Worm (Caenorhabditis elegans) whole organism, young adult: ENCODE measurements around the gene str-85.

ENCODE experiments used
- B0336.3 ChIP-seq: fragments of 200-800 bp; sonication (Bioruptor generic); IDR thresholded peaks from 2 replicates; pipeline ENCODE4 v1.3.6; 2022; ENCODE audit warnings: missing genetic modification characterization, missing compliant biosample characterization
- C06A6.2 ChIP-seq: fragments of 200-800 bp; sonication (Bioruptor generic); conservative IDR thresholded peaks from 2 replicates; pipeline ENCODE4 v1.3.6; 2022; ENCODE audit warnings: missing genetic modification characterization, missing compliant biosample characterization
- F33H1.4 ChIP-seq: fragments of 200-800 bp; sonication (Bioruptor generic); IDR thresholded peaks from 2 replicates; pipeline ENCODE4 v1.3.6; 2022; ENCODE audit warnings: missing genetic modification reagents, missing genetic modification characterization, missing compliant biosample characterization
- F37B4.10 ChIP-seq: fragments of 200-800 bp; sonication (Bioruptor generic); IDR thresholded peaks from 2 replicates; pipeline ENCODE4 v1.3.6; 2022; ENCODE audit warnings: missing genetic modification characterization, missing compliant biosample characterization
- F39B2.1 ChIP-seq: fragments of 200-800 bp; sonication (Bioruptor generic); IDR thresholded peaks from 2 replicates; pipeline ENCODE4 v1.3.6; 2022; ENCODE audit warnings: missing genetic modification reagents, missing genetic modification characterization, missing compliant biosample characterization
- F49E8.2 ChIP-seq: sonication (generic microtip); optimal IDR thresholded peaks from 3 replicates; lab custom pipeline; 2017; ENCODE audit warnings: missing genetic modification characterization, mild to moderate bottlenecking, missing compliant biosample characterization, antibody characterized with exemption, moderate library complexity; ENCODE audit not compliant: insufficient read depth
- T26A5.8 ChIP-seq: sonication (generic microtip); optimal IDR thresholded peaks from 2 replicates; lab custom pipeline; 2016; ENCODE audit warnings: missing genetic modification characterization, missing compliant biosample characterization
- Y53G8AR.9 ChIP-seq: fragments of 200-800 bp; sonication (Bioruptor generic); conservative IDR thresholded peaks from 2 replicates; pipeline ENCODE4 v1.3.6; 2022; ENCODE audit warnings: missing genetic modification reagents, missing genetic modification characterization, missing compliant biosample characterization
- Y56A3A.18 ChIP-seq: fragments of 200-800 bp; sonication (Bioruptor generic); IDR thresholded peaks from 2 replicates; pipeline ENCODE4 v1.3.6; 2022; ENCODE audit warnings: missing genetic modification reagents, missing genetic modification characterization, missing compliant biosample characterization
- Y67H2A.10 ChIP-seq: fragments of 200-800 bp; sonication (Bioruptor generic); conservative IDR thresholded peaks from 2 replicates; pipeline ENCODE4 v1.3.6; 2022; ENCODE audit warnings: missing genetic modification reagents, missing genetic modification characterization, missing compliant biosample characterization
- Y79H2A.3 ChIP-seq: fragments of 200-800 bp; sonication (Bioruptor generic); conservative IDR thresholded peaks from 2 replicates; pipeline ENCODE4 v1.3.6; 2022; ENCODE audit warnings: missing genetic modification reagents, missing genetic modification characterization, missing compliant biosample characterization
- Y95B8A.8 ChIP-seq: fragments of 200-800 bp; sonication (Bioruptor generic); IDR thresholded peaks from 2 replicates; pipeline ENCODE4 v1.3.6; 2022; ENCODE audit warnings: missing genetic modification reagents, missing genetic modification characterization, missing compliant biosample characterization
- ZK185.1 ChIP-seq: sonication (generic microtip); optimal IDR thresholded peaks from 2 replicates; lab custom pipeline; 2016; ENCODE audit warnings: mild to moderate bottlenecking, missing genetic modification characterization, missing compliant biosample characterization; ENCODE audit not compliant: poor library complexity, severe bottlenecking
- atf-7 ChIP-seq: sonication (generic microtip); optimal IDR thresholded peaks from 2 replicates; lab custom pipeline; 2017; ENCODE audit warnings: mild to moderate bottlenecking, missing genetic modification characterization, missing compliant biosample characterization
- athp-1 ChIP-seq: sonication (generic microtip); optimal IDR thresholded peaks from 2 replicates; lab custom pipeline; 2017; ENCODE audit warnings: mild to moderate bottlenecking, missing genetic modification characterization, missing compliant biosample characterization
- attf-5 ChIP-seq: fragments of 200-800 bp; sonication (Bioruptor generic); optimal IDR thresholded peaks from 2 replicates; lab custom pipeline; 2018; ENCODE audit warnings: mild to moderate bottlenecking, missing genetic modification characterization, missing compliant biosample characterization
- bed-1 ChIP-seq: fragments of 200-800 bp; sonication (Bioruptor generic); IDR thresholded peaks from 2 replicates; pipeline ENCODE4 v1.3.6; 2022; ENCODE audit warnings: missing genetic modification reagents, missing genetic modification characterization, missing compliant biosample characterization
- ceh-27 ChIP-seq: fragments of 200-800 bp; sonication (Bioruptor generic); optimal IDR thresholded peaks from 2 replicates; lab custom pipeline; 2018; ENCODE audit warnings: mild to moderate bottlenecking, missing genetic modification characterization, moderate library complexity, missing compliant biosample characterization
- ceh-40 ChIP-seq: fragments of 200-800 bp; sonication (Bioruptor generic); IDR thresholded peaks from 2 replicates; pipeline ENCODE4 v1.3.6; 2022; ENCODE audit warnings: missing genetic modification characterization, missing compliant biosample characterization
- ceh-58 ChIP-seq: fragments of 200-800 bp; sonication (Bioruptor generic); IDR thresholded peaks from 2 replicates; pipeline ENCODE4 v1.3.6; 2022; ENCODE audit warnings: missing genetic modification characterization, missing compliant biosample characterization
- ceh-79 ChIP-seq: sonication (generic microtip); optimal IDR thresholded peaks from 2 replicates; lab custom pipeline; 2017; ENCODE audit warnings: mild to moderate bottlenecking, missing genetic modification characterization, missing compliant biosample characterization
- die-1 ChIP-seq: sonication (generic microtip); optimal IDR thresholded peaks from 2 replicates; lab custom pipeline; 2016; ENCODE audit warnings: missing genotype, mild to moderate bottlenecking, missing genetic modification characterization, missing compliant biosample characterization
- dox-1 ChIP-seq: fragments of 200-800 bp; sonication (Bioruptor generic); IDR thresholded peaks from 2 replicates; pipeline ENCODE4 v1.3.6; 2022; ENCODE audit warnings: missing genetic modification reagents, missing genetic modification characterization, missing compliant biosample characterization
- gei-17 ChIP-seq: fragments of 200-800 bp; sonication (Bioruptor generic); optimal IDR thresholded peaks from 2 replicates; lab custom pipeline; 2018; ENCODE audit warnings: mild to moderate bottlenecking, missing genetic modification characterization, missing compliant biosample characterization
- him-1 ChIP-seq: sonication (generic microtip); optimal IDR thresholded peaks from 2 replicates; lab custom pipeline; 2016; ENCODE audit warnings: missing genotype, missing genetic modification reagents, missing genetic modification characterization, missing compliant biosample characterization
- hlh-12 ChIP-seq: sonication (generic microtip); optimal IDR thresholded peaks from 2 replicates; lab custom pipeline; 2016; ENCODE audit warnings: missing genetic modification characterization, missing compliant biosample characterization
- hlh-26 ChIP-seq: fragments of 200-800 bp; sonication (Bioruptor generic); conservative IDR thresholded peaks from 2 replicates; pipeline ENCODE4 v1.3.6; 2022; ENCODE audit warnings: missing genetic modification reagents, missing genetic modification characterization, missing compliant biosample characterization
- hmg-20 ChIP-seq: fragments of 200-800 bp; sonication (Bioruptor generic); IDR thresholded peaks from 2 replicates; pipeline ENCODE4 v1.3.6; 2022; ENCODE audit warnings: missing genetic modification reagents, missing genetic modification characterization, missing compliant biosample characterization
- hsf-1 ChIP-seq: fragments of 200-800 bp; sonication (Bioruptor generic); IDR thresholded peaks from 2 replicates; pipeline ENCODE4 v1.3.6; 2022; ENCODE audit warnings: missing genetic modification reagents, missing genetic modification characterization, missing compliant biosample characterization
- lag-1 ChIP-seq: fragments of 200-800 bp; sonication (Bioruptor generic); IDR thresholded peaks from 2 replicates; pipeline ENCODE4 v1.3.6; 2022; ENCODE audit warnings: missing genetic modification reagents, missing genetic modification characterization, missing compliant biosample characterization
- lin-35 ChIP-seq, 3 experiments: fragments of 150-350 bp in 2 of 3; sonication (generic microtip) in 1 of 3; optimal IDR thresholded peaks; 2 replicates each; lab custom pipeline; 2014 to 2018; ENCODE audit warnings: missing biosample characterization in 3 of 3, missing genetic modification characterization in 3 of 3, missing genetic modification reagents in 3 of 3
- lir-1 ChIP-seq: fragments of 200-800 bp; sonication (Bioruptor generic); conservative IDR thresholded peaks from 2 replicates; pipeline ENCODE4 v1.3.6; 2022; ENCODE audit warnings: missing genetic modification reagents, missing genetic modification characterization, missing compliant biosample characterization
- lsl-1 ChIP-seq: fragments of 200-800 bp; sonication (Bioruptor generic); optimal IDR thresholded peaks from 2 replicates; lab custom pipeline; 2018; ENCODE audit warnings: mild to moderate bottlenecking, missing genetic modification characterization, moderate library complexity, missing compliant biosample characterization
- madf-10 ChIP-seq: sonication (generic microtip); optimal IDR thresholded peaks from 2 replicates; lab custom pipeline; 2016; ENCODE audit warnings: mild to moderate bottlenecking, missing genetic modification characterization, missing compliant biosample characterization
- madf-8 ChIP-seq: fragments of 200-800 bp; sonication (Bioruptor generic); conservative IDR thresholded peaks from 2 replicates; pipeline ENCODE4 v1.3.6; 2022; ENCODE audit warnings: missing genetic modification reagents, missing genetic modification characterization, missing compliant biosample characterization
- mxl-1 ChIP-seq: sonication (generic microtip); optimal IDR thresholded peaks from 2 replicates; lab custom pipeline; 2016; ENCODE audit warnings: missing genetic modification characterization, missing compliant biosample characterization
- nhr-179 ChIP-seq: sonication (generic microtip); optimal IDR thresholded peaks from 2 replicates; lab custom pipeline; 2016; ENCODE audit warnings: mild to moderate bottlenecking, missing genetic modification characterization, missing compliant biosample characterization
- nhr-80 ChIP-seq: sonication (generic microtip); optimal IDR thresholded peaks from 2 replicates; lab custom pipeline; 2016; ENCODE audit warnings: missing genetic modification characterization, missing compliant biosample characterization
- pha-4 ChIP-seq: fragments of 150-350 bp; sonication (generic microtip); optimal IDR thresholded peaks from 2 replicates; lab custom pipeline; 2014; ENCODE audit warnings: missing biosample characterization, missing genetic modification reagents, missing genetic modification characterization
- rcor-1 ChIP-seq: fragments of 200-800 bp; sonication (Bioruptor generic); IDR thresholded peaks from 2 replicates; pipeline ENCODE4 v1.3.6; 2022; ENCODE audit warnings: missing genetic modification reagents, missing genetic modification characterization, missing compliant biosample characterization
- rec-8 ChIP-seq, 2 experiments: sonication (generic microtip); optimal IDR thresholded peaks; 2 replicates each; lab custom pipeline; 2016; ENCODE audit warnings: mild to moderate bottlenecking in 2 of 2, missing genetic modification characterization in 2 of 2, missing genetic modification reagents in 2 of 2, missing genotype in 2 of 2, missing biosample characterization in 1 of 2, missing compliant biosample characterization in 1 of 2, moderate library complexity in 1 of 2
- sea-2 ChIP-seq: fragments of 200-800 bp; sonication (Bioruptor generic); IDR thresholded peaks from 2 replicates; pipeline ENCODE4 v1.3.6; 2022; ENCODE audit warnings: missing genetic modification characterization, missing compliant biosample characterization
- snpc-4 ChIP-seq, 5 experiments: fragments of 150-350 bp in 1 of 5; sonication (generic microtip) in 4 of 5; optimal IDR thresholded peaks; 2 replicates each; lab custom pipeline; 2014 to 2018; ENCODE audit warnings: missing genetic modification characterization in 5 of 5, missing biosample characterization in 3 of 5, antibody characterized with exemption in 2 of 5, mild to moderate bottlenecking in 2 of 5, missing compliant biosample characterization in 2 of 5, missing genotype in 2 of 5, moderate library complexity in 2 of 5, missing genetic modification reagents in 1 of 5
- tbx-9 ChIP-seq: sonication (generic microtip); optimal IDR thresholded peaks from 2 replicates; lab custom pipeline; 2016; ENCODE audit warnings: borderline replicate concordance, missing genetic modification characterization, inconsistent platforms, missing compliant biosample characterization
- tlf-1 ChIP-seq: fragments of 200-800 bp; sonication (Bioruptor generic); optimal IDR thresholded peaks from 2 replicates; lab custom pipeline; 2018; ENCODE audit warnings: mild to moderate bottlenecking, missing genetic modification characterization, missing compliant biosample characterization
- unc-62 ChIP-seq: fragments of 150-350 bp; optimal IDR thresholded peaks from 2 replicates; lab custom pipeline; 2014; ENCODE audit warnings: missing biosample characterization, missing genetic modification reagents, missing genetic modification characterization
- xnd-1 ChIP-seq: sonication (generic microtip); optimal IDR thresholded peaks from 2 replicates; lab custom pipeline; 2016; ENCODE audit warnings: missing genotype, missing genetic modification reagents, missing genetic modification characterization, missing compliant biosample characterization
- ztf-25 ChIP-seq: fragments of 200-800 bp; sonication (Bioruptor generic); IDR thresholded peaks from 2 replicates; pipeline ENCODE4 v1.3.6; 2022; ENCODE audit warnings: missing genetic modification reagents, missing genetic modification characterization, missing compliant biosample characterization
- ztf-26 ChIP-seq: sonication (generic microtip); optimal IDR thresholded peaks from 2 replicates; lab custom pipeline; 2017; ENCODE audit warnings: missing genetic modification characterization, missing compliant biosample characterization

str-85 gene

ce11 chrV:8936184-8936589, 49.5 kb downstream of the str-85 start, which contains the start of gene unc-23 (continued):
- peak; percentile 76 for TF ChIP-seq nhr-80
- 0 out of 2 replicates have a peak, but pooled peaks have one; percentile 59 for TF ChIP-seq Y67H2A.10 (GFP tag; lab: Robert Waterston, UW)
- no peak for TF ChIP-seq nhr-179
- peak; percentile 98 for TF ChIP-seq hsf-1 (GFP tag; lab: Robert Waterston, UW)
- TF ChIP-seq F37B4.10 (GFP tag; lab: Robert Waterston, UW): no peak
- no peak for TF ChIP-seq Y56A3A.18 (GFP tag; lab: Robert Waterston, UW)
- no peak for TF ChIP-seq hmg-20 (GFP tag; lab: Robert Waterston, UW)
- TF ChIP-seq sea-2 (GFP tag; lab: Robert Waterston, UW): no peak
- TF ChIP-seq ceh-27 (GFP tag; lab: Kevin White, UChicago): no peak
- TF ChIP-seq Y53G8AR.9 (GFP tag; lab: Robert Waterston, UW): peak; percentile 84
- peak; percentile 64 for TF ChIP-seq dox-1 (GFP tag; lab: Robert Waterston, UW)
- no peak for TF ChIP-seq him-1 (tag; lab: Kevin White, UChicago)
- TF ChIP-seq Y79H2A.3: no peak
- TF ChIP-seq attf-5: peak; percentile 81
- TF ChIP-seq C06A6.2 (GFP tag; lab: Robert Waterston, UW): peak; percentile 66
- TF ChIP-seq F33H1.4 (GFP tag; lab: Robert Waterston, UW): no peak
- TF ChIP-seq rcor-1 (GFP tag; lab: Robert Waterston, UW): peak; percentile 62
- no peak for TF ChIP-seq lsl-1 (GFP tag; lab: Kevin White, UChicago)
- no peak for TF ChIP-seq lir-1 (GFP tag; lab: Robert Waterston, UW)
- peak; percentile 90 for TF ChIP-seq ztf-26 (tag; lab: Kevin White, UChicago)
- peak; percentile 45 for TF ChIP-seq pha-4 (tag; lab: Kevin White, UChicago)
- TF ChIP-seq ceh-40: no peak
- TF ChIP-seq ceh-58: no peak
- TF ChIP-seq die-1 (tag; lab: Kevin White, UChicago): peak; percentile 10
- no peak for TF ChIP-seq ztf-25 (GFP tag; lab: Robert Waterston, UW)
- peak; percentile 82 for TF ChIP-seq tlf-1 (GFP tag; lab: Kevin White, UChicago)
- peak; percentile 87 for TF ChIP-seq unc-62
- TF ChIP-seq T26A5.8: no peak
- TF ChIP-seq madf-8 (GFP tag; lab: Robert Waterston, UW): no peak
- TF ChIP-seq madf-10 (tag; lab: Kevin White, UChicago): peak; percentile 86
- no peak for TF ChIP-seq F49E8.2 (tag; lab: Kevin White, UChicago)
- TF ChIP-seq bed-1 (GFP tag; lab: Robert Waterston, UW): no peak
- no peak for TF ChIP-seq athp-1
- no peak for TF ChIP-seq tbx-9 (tag; lab: Kevin White, UChicago)
- no peak for TF ChIP-seq lag-1 (GFP tag; lab: Robert Waterston, UW)
- no peak for TF ChIP-seq snpc-4 (GFP tag; optimal IDR thresholded peaks at IDR 0.05; lab: Kevin White, UChicago)
- peak in 3 of 4 experiments; percentile 36 to 40 (median 39) for TF ChIP-seq snpc-4 (tag; optimal IDR thresholded peaks at IDR 0.05; lab: Kevin White, UChicago)
- TF ChIP-seq ceh-79 (tag; lab: Kevin White, UChicago): peak; percentile 81
- TF ChIP-seq ZK185.1 (tag; lab: Kevin White, UChicago): peak; percentile 71
- TF ChIP-seq F39B2.1 (GFP tag; lab: Robert Waterston, UW): no peak
- no peak for TF ChIP-seq hlh-26 (GFP tag; lab: Robert Waterston, UW)
- TF ChIP-seq Y95B8A.8 (GFP tag; lab: Robert Waterston, UW): 0 out of 2 replicates have a peak, but pooled peaks have one; percentile 43
- TF ChIP-seq xnd-1 (tag; lab: Kevin White, UChicago): no peak
- TF ChIP-seq mxl-1 (tag; lab: Kevin White, UChicago): no peak
- no peak for TF ChIP-seq hlh-12 (tag; lab: Kevin White, UChicago)
- no peak for TF ChIP-seq rec-8 (tag; optimal IDR thresholded peaks at IDR 0.05; lab: Kevin White, UChicago)
- TF ChIP-seq lin-35 (GFP tag; optimal IDR thresholded peaks at IDR 0.05; lab: Kevin White, UChicago): peak in 1 of 3 experiments; percentile 29
- TF ChIP-seq B0336.3: peak; percentile 73; the same call in 1 of the 2 replicates
- peak; percentile 81 for TF ChIP-seq gei-17 (GFP tag; lab: Kevin White, UChicago)
- TF ChIP-seq atf-7 (tag; lab: Kevin White, UChicago): peak; percentile 87
